Worm (Caenorhabditis elegans) whole organism, young adult: ENCODE measurements around the gene ash-2.
A peak's percentile ranks its signal among the peaks of the same experiment; 100 is the strongest.

Source experiments
- C06A6.2 ChIP-seq: fragments of 200-800 bp; sonication (Bioruptor generic); conservative IDR thresholded peaks from 2 replicates; pipeline ENCODE4 v1.3.6; 2022; ENCODE audit warnings: missing genetic modification characterization, missing compliant biosample characterization
- C17E4.6 ChIP-seq: fragments of 200-800 bp; sonication (Bioruptor generic); IDR thresholded peaks from 2 replicates; pipeline ENCODE4 v1.3.6; 2022; ENCODE audit warnings: missing genetic modification reagents, missing genetic modification characterization, missing compliant biosample characterization
- F22D6.2 ChIP-seq: sonication (generic microtip); optimal IDR thresholded peaks from 2 replicates; lab custom pipeline; 2016; ENCODE audit warnings: mild to moderate bottlenecking, missing genetic modification characterization, missing compliant biosample characterization
- F23B12.7 ChIP-seq: sonication (generic microtip); optimal IDR thresholded peaks from 2 replicates; lab custom pipeline; 2017; ENCODE audit warnings: missing genetic modification characterization, mild to moderate bottlenecking, missing compliant biosample characterization, antibody characterized with exemption, moderate library complexity; ENCODE audit not compliant: insufficient read depth
- F55B11.4 ChIP-seq: sonication (generic microtip); optimal IDR thresholded peaks from 2 replicates; lab custom pipeline; 2016; ENCODE audit warnings: missing compliant biosample characterization, missing genetic modification characterization, borderline replicate concordance; ENCODE audit not compliant: insufficient read depth
- F57A8.1 ChIP-seq: fragments of 200-800 bp; sonication (Bioruptor generic); optimal IDR thresholded peaks from 2 replicates; lab custom pipeline; 2018; ENCODE audit warnings: mild to moderate bottlenecking, missing genetic modification characterization, moderate library complexity, missing compliant biosample characterization
- K12H6.12 ChIP-seq: fragments of 200-800 bp; sonication (Bioruptor generic); optimal IDR thresholded peaks from 2 replicates; lab custom pipeline; 2018; ENCODE audit warnings: mild to moderate bottlenecking, missing genetic modification characterization, missing compliant biosample characterization
- T26A5.8 ChIP-seq: sonication (generic microtip); optimal IDR thresholded peaks from 2 replicates; lab custom pipeline; 2016; ENCODE audit warnings: missing genetic modification characterization, missing compliant biosample characterization
- Y53G8AR.9 ChIP-seq: fragments of 200-800 bp; sonication (Bioruptor generic); conservative IDR thresholded peaks from 2 replicates; pipeline ENCODE4 v1.3.6; 2022; ENCODE audit warnings: missing genetic modification reagents, missing genetic modification characterization, missing compliant biosample characterization
- Y67H2A.10 ChIP-seq: fragments of 200-800 bp; sonication (Bioruptor generic); conservative IDR thresholded peaks from 2 replicates; pipeline ENCODE4 v1.3.6; 2022; ENCODE audit warnings: missing genetic modification reagents, missing genetic modification characterization, missing compliant biosample characterization
- Y95B8A.8 ChIP-seq: fragments of 200-800 bp; sonication (Bioruptor generic); IDR thresholded peaks from 2 replicates; pipeline ENCODE4 v1.3.6; 2022; ENCODE audit warnings: missing genetic modification reagents, missing genetic modification characterization, missing compliant biosample characterization
- akir-1 ChIP-seq: fragments of 200-800 bp; sonication (Bioruptor generic); optimal IDR thresholded peaks from 2 replicates; lab custom pipeline; 2018; ENCODE audit warnings: mild to moderate bottlenecking, missing genetic modification characterization, moderate library complexity, missing compliant biosample characterization
- aptf-2 ChIP-seq: fragments of 200-800 bp; sonication (Bioruptor generic); conservative IDR thresholded peaks from 2 replicates; pipeline ENCODE4 v1.3.6; 2022; ENCODE audit warnings: missing genetic modification reagents, missing genetic modification characterization, missing compliant biosample characterization
- athp-1 ChIP-seq: sonication (generic microtip); optimal IDR thresholded peaks from 2 replicates; lab custom pipeline; 2017; ENCODE audit warnings: mild to moderate bottlenecking, missing genetic modification characterization, missing compliant biosample characterization
- bed-2 ChIP-seq: fragments of 200-800 bp; sonication (Bioruptor generic); IDR thresholded peaks from 2 replicates; pipeline ENCODE4 v1.3.6; 2022; ENCODE audit warnings: missing genetic modification reagents, missing genetic modification characterization, missing compliant biosample characterization
- ccch-3 ChIP-seq: fragments of 200-800 bp; sonication (Bioruptor generic); optimal IDR thresholded peaks from 2 replicates; lab custom pipeline; 2018; ENCODE audit warnings: mild to moderate bottlenecking, missing genetic modification characterization, missing compliant biosample characterization
- cebp-1 ChIP-seq, 2 experiments: fragments of 200-800 bp in 1 of 2; sonication (Bioruptor generic) in 1 of 2; sonication (generic microtip) in 1 of 2; IDR thresholded peaks in 1 of 2; optimal IDR thresholded peaks in 1 of 2; 2 replicates each; pipeline versions ENCODE4 v1.3.6 to Lab custom; 2017 to 2022; ENCODE audit warnings: missing compliant biosample characterization in 2 of 2, missing genetic modification characterization in 2 of 2, mild to moderate bottlenecking in 1 of 2, missing genetic modification reagents in 1 of 2, moderate library complexity in 1 of 2
- ceh-100 ChIP-seq: fragments of 200-800 bp; sonication (Bioruptor generic); IDR thresholded peaks from 2 replicates; pipeline ENCODE4 v1.3.6; 2022; ENCODE audit warnings: missing genetic modification reagents, missing genetic modification characterization, missing compliant biosample characterization
- ceh-91 ChIP-seq: fragments of 200-800 bp; sonication (Bioruptor generic); IDR thresholded peaks from 2 replicates; pipeline ENCODE4 v1.3.6; 2022; ENCODE audit warnings: missing genetic modification reagents, missing genetic modification characterization, missing compliant biosample characterization
- die-1 ChIP-seq: sonication (generic microtip); optimal IDR thresholded peaks from 2 replicates; lab custom pipeline; 2016; ENCODE audit warnings: missing genotype, mild to moderate bottlenecking, missing genetic modification characterization, missing compliant biosample characterization
- dpl-1 ChIP-seq: fragments of 150-350 bp; optimal IDR thresholded peaks from 2 replicates; lab custom pipeline; 2014; ENCODE audit warnings: missing biosample characterization, missing genetic modification reagents, missing genetic modification characterization
- egl-44 ChIP-seq: fragments of 200-800 bp; sonication (Bioruptor generic); IDR thresholded peaks from 2 replicates; pipeline ENCODE4 v1.3.6; 2022; ENCODE audit warnings: missing genetic modification reagents, missing genetic modification characterization, missing compliant biosample characterization
- ekl-4 ChIP-seq: fragments of 200-800 bp; sonication (Bioruptor generic); IDR thresholded peaks from 2 replicates; pipeline ENCODE4 v1.3.6; 2022; ENCODE audit warnings: missing genetic modification reagents, missing genetic modification characterization, missing compliant biosample characterization
- ets-4 ChIP-seq: fragments of 200-800 bp; sonication (Bioruptor generic); optimal IDR thresholded peaks from 2 replicates; lab custom pipeline; 2018; ENCODE audit warnings: mild to moderate bottlenecking, missing genetic modification characterization, missing compliant biosample characterization
- fkh-3 ChIP-seq: sonication (generic microtip); optimal IDR thresholded peaks from 2 replicates; lab custom pipeline; 2016; ENCODE audit warnings: mild to moderate bottlenecking, missing genetic modification characterization, missing compliant biosample characterization
- hlh-12 ChIP-seq: sonication (generic microtip); optimal IDR thresholded peaks from 2 replicates; lab custom pipeline; 2016; ENCODE audit warnings: missing genetic modification characterization, missing compliant biosample characterization
- hlh-26 ChIP-seq: fragments of 200-800 bp; sonication (Bioruptor generic); conservative IDR thresholded peaks from 2 replicates; pipeline ENCODE4 v1.3.6; 2022; ENCODE audit warnings: missing genetic modification reagents, missing genetic modification characterization, missing compliant biosample characterization
- hrde-1 ChIP-seq: sonication (generic microtip); optimal IDR thresholded peaks from 2 replicates; lab custom pipeline; 2016; ENCODE audit warnings: missing genetic modification characterization, mild to moderate bottlenecking, missing compliant biosample characterization, moderate library complexity, missing genotype, missing genetic modification reagents, borderline replicate concordance
- hsf-1 ChIP-seq: fragments of 200-800 bp; sonication (Bioruptor generic); IDR thresholded peaks from 2 replicates; pipeline ENCODE4 v1.3.6; 2022; ENCODE audit warnings: missing genetic modification reagents, missing genetic modification characterization, missing compliant biosample characterization
- lin-26 ChIP-seq: fragments of 200-800 bp; sonication (Bioruptor generic); IDR thresholded peaks from 2 replicates; pipeline ENCODE4 v1.3.6; 2022; ENCODE audit warnings: missing genetic modification reagents, missing genetic modification characterization, missing compliant biosample characterization
- lin-54 ChIP-seq: fragments of 200-800 bp; sonication (Bioruptor generic); optimal IDR thresholded peaks from 2 replicates; lab custom pipeline; 2018; ENCODE audit warnings: mild to moderate bottlenecking, missing genetic modification characterization, missing compliant biosample characterization
- lsl-1 ChIP-seq: fragments of 200-800 bp; sonication (Bioruptor generic); optimal IDR thresholded peaks from 2 replicates; lab custom pipeline; 2018; ENCODE audit warnings: mild to moderate bottlenecking, missing genetic modification characterization, moderate library complexity, missing compliant biosample characterization
- madf-10 ChIP-seq: sonication (generic microtip); optimal IDR thresholded peaks from 2 replicates; lab custom pipeline; 2016; ENCODE audit warnings: mild to moderate bottlenecking, missing genetic modification characterization, missing compliant biosample characterization
- madf-8 ChIP-seq: fragments of 200-800 bp; sonication (Bioruptor generic); conservative IDR thresholded peaks from 2 replicates; pipeline ENCODE4 v1.3.6; 2022; ENCODE audit warnings: missing genetic modification reagents, missing genetic modification characterization, missing compliant biosample characterization
- mcd-1 ChIP-seq: fragments of 200-800 bp; sonication (Bioruptor generic); IDR thresholded peaks from 2 replicates; pipeline ENCODE4 v1.3.6; 2022; ENCODE audit warnings: missing genetic modification reagents, missing genetic modification characterization, missing compliant biosample characterization
- mel-28 ChIP-seq: sonication (generic microtip); optimal IDR thresholded peaks from 2 replicates; lab custom pipeline; 2016; ENCODE audit warnings: borderline replicate concordance, mild to moderate bottlenecking, missing genetic modification characterization, missing compliant biosample characterization
- nfyb-1 ChIP-seq: fragments of 200-800 bp; sonication (Bioruptor generic); IDR thresholded peaks from 2 replicates; pipeline ENCODE4 v1.3.6; 2022; ENCODE audit warnings: missing genetic modification reagents, missing genetic modification characterization, missing compliant biosample characterization
- pha-4 ChIP-seq: fragments of 150-350 bp; sonication (generic microtip); optimal IDR thresholded peaks from 2 replicates; lab custom pipeline; 2014; ENCODE audit warnings: missing biosample characterization, missing genetic modification reagents, missing genetic modification characterization
- rcor-1 ChIP-seq: fragments of 200-800 bp; sonication (Bioruptor generic); IDR thresholded peaks from 2 replicates; pipeline ENCODE4 v1.3.6; 2022; ENCODE audit warnings: missing genetic modification reagents, missing genetic modification characterization, missing compliant biosample characterization
- rpc-1 ChIP-seq, 2 experiments: fragments of 150-350 bp in 1 of 2; sonication (generic microtip) in 1 of 2; optimal IDR thresholded peaks; 2 replicates each; lab custom pipeline; 2014 to 2018; ENCODE audit warnings: missing biosample characterization in 1 of 2, missing genetic modification characterization in 1 of 2, missing genetic modification reagents in 1 of 2, missing genotype in 1 of 2
- snpc-1.3 ChIP-seq: sonication (generic microtip); optimal IDR thresholded peaks from 2 replicates; lab custom pipeline; 2017; ENCODE audit warnings: missing genetic modification characterization, mild to moderate bottlenecking, missing compliant biosample characterization, antibody characterized with exemption, moderate library complexity, missing genotype, missing genetic modification reagents; ENCODE audit not compliant: insufficient read depth
- snpc-4 ChIP-seq, 5 experiments: fragments of 150-350 bp in 1 of 5; sonication (generic microtip) in 4 of 5; optimal IDR thresholded peaks; 2 replicates each; lab custom pipeline; 2014 to 2018; ENCODE audit warnings: missing genetic modification characterization in 5 of 5, missing biosample characterization in 3 of 5, antibody characterized with exemption in 2 of 5, mild to moderate bottlenecking in 2 of 5, missing compliant biosample characterization in 2 of 5, missing genotype in 2 of 5, moderate library complexity in 2 of 5, missing genetic modification reagents in 1 of 5
- tbp1 ChIP-seq: fragments of 200-800 bp; sonication (Bioruptor generic); optimal IDR thresholded peaks from 2 replicates; lab custom pipeline; 2018; ENCODE audit warnings: mild to moderate bottlenecking, missing genetic modification characterization, missing compliant biosample characterization
- unc-130 ChIP-seq: sonication (generic microtip); optimal IDR thresholded peaks from 2 replicates; lab custom pipeline; 2016; ENCODE audit warnings: missing genetic modification reagents, missing genetic modification characterization, missing compliant biosample characterization
- zim-3 ChIP-seq: sonication (generic microtip); optimal IDR thresholded peaks from 2 replicates; lab custom pipeline; 2017; ENCODE audit warnings: mild to moderate bottlenecking, missing genetic modification characterization, moderate library complexity, missing compliant biosample characterization
- ztf-22 ChIP-seq: fragments of 200-800 bp; sonication (Bioruptor generic); optimal IDR thresholded peaks from 2 replicates; lab custom pipeline; 2018; ENCODE audit warnings: mild to moderate bottlenecking, missing genetic modification characterization, moderate library complexity, missing compliant biosample characterization

Gene ash-2

DNA sequence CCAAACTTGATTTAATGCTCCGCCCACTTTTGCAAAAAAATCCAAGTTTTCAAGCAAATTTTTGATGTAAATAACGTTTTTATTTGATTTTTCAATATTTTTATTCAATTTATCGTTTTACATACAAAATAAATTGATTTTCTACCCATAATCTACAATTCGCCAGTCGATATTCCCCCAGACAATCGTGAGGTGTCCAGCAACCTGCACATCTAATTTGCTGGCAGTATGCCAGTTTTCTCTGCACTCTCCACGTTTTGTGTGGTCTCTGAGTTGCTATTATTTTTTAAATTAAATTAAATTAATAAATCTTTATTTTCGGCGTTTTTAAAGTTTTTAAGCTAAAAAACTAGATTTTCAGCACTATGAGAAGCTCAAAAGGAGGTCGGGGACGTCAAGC, 472 bp downstream of the ash-2 start (continued):
- TF ChIP-seq hsf-1 (GFP tag; lab: Robert Waterston, UW) (peak; percentile 83), ztf-22 (no peak), cebp-1 (GFP tag; IDR thresholded peaks at IDR 0.05; lab: Robert Waterston, UW) (no peak; the same call in none of the 2 replicates), cebp-1 (tag; optimal IDR thresholded peaks at IDR 0.05; lab: Kevin White, UChicago) (peak; percentile 58), rcor-1 (no peak), F57A8.1 (GFP tag; lab: Kevin White, UChicago) (no peak), nfyb-1 (GFP tag; lab: Robert Waterston, UW) (peak; percentile 84; the same call in 1 of the 2 replicates), fkh-3 (tag; lab: Kevin White, UChicago) (no peak), hrde-1 (tag; lab: Kevin White, UChicago) (peak; percentile 18), ceh-91 (GFP tag; lab: Robert Waterston, UW) (peak; percentile 92), ceh-100 (peak; percentile 99), die-1 (tag; lab: Kevin White, UChicago) (no peak), F23B12.7 (tag; lab: Kevin White, UChicago) (no peak), zim-3 (no peak), egl-44 (GFP tag; lab: Robert Waterston, UW) (no peak), pha-4 (peak; percentile 74), Y53G8AR.9 (GFP tag; lab: Robert Waterston, UW) (peak; percentile 92), F22D6.2 (tag; lab: Kevin White, UChicago) (peak; percentile 16), athp-1 (peak; percentile 89), madf-8 (GFP tag; lab: Robert Waterston, UW) (peak; percentile 80), mcd-1 (GFP tag; lab: Robert Waterston, UW) (peak; percentile 88), ets-4 (GFP tag; lab: Kevin White, UChicago) (no peak), akir-1 (GFP tag; lab: Kevin White, UChicago) (no peak), C17E4.6 (peak; percentile 71), unc-130 (GFP tag; lab: Kevin White, UChicago) (peak; percentile 44), snpc-1.3 (tag; lab: Kevin White, UChicago) (peak; percentile 87), lin-54 (GFP tag; lab: Kevin White, UChicago) (peak; percentile 96), aptf-2 (GFP tag; lab: Robert Waterston, UW) (no peak), C06A6.2 (GFP tag; lab: Robert Waterston, UW) (no peak), lin-26 (GFP tag; lab: Robert Waterston, UW) (no peak), snpc-4 (GFP tag; optimal IDR thresholded peaks at IDR 0.05; lab: Kevin White, UChicago) (peak; percentile 23), snpc-4 (tag; optimal IDR thresholded peaks at IDR 0.05; lab: Kevin White, UChicago) (peak in 3 of 4 experiments; percentile 66 to 79 (median 66)), Y67H2A.10 (GFP tag; lab: Robert Waterston, UW) (peak; percentile 91), rpc-1 (optimal IDR thresholded peaks at IDR 0.05; lab: Kevin White, UChicago) (no peak), rpc-1 (tag; optimal IDR thresholded peaks at IDR 0.05; lab: Kevin White, UChicago) (no peak), dpl-1 (GFP tag; lab: Kevin White, UChicago) (peak; percentile 27), madf-10 (tag; lab: Kevin White, UChicago) (peak; percentile 85), F55B11.4 (tag; lab: Kevin White, UChicago) (no peak), Y95B8A.8 (peak; percentile 97), tbp1 (GFP tag; lab: Kevin White, UChicago) (peak; percentile 76), T26A5.8 (tag; lab: Kevin White, UChicago) (no peak), hlh-12 (no peak), lsl-1 (GFP tag; lab: Kevin White, UChicago) (peak; percentile 85), ccch-3 (GFP tag; lab: Kevin White, UChicago) (peak; percentile 65), mel-28 (tag; lab: Kevin White, UChicago) (no peak), K12H6.12 (tag; lab: Kevin White, UChicago) (peak; percentile 82), bed-2 (GFP tag; lab: Robert Waterston, UW) (no peak), hlh-26 (GFP tag; lab: Robert Waterston, UW) (no peak), ekl-4 (GFP tag; lab: Robert Waterston, UW) (no peak; the same call in 1 of the 2 replicates)
